Fruit fly (Drosophila melanogaster): ENCODE results near the gene CG17129.

CG17129 gene

dm6 chr3L:700160-700917, 20.2 kb upstream of the CG17129 start (continued):
- TF ChIP-seq CG42726 (GFP tag; IDR thresholded peaks at IDR 0.05; ENCODE audit: partially characterized antibody) (no peak), kay (GFP tag; optimal IDR thresholded peaks at IDR 0.05) (no peak), CG6254 (GFP tag; optimal IDR thresholded peaks at IDR 0.05) (peak; percentile 60), gsb-n (tag; optimal IDR thresholded peaks at IDR 0.05) (peak; percentile 34), CG17361 (GFP tag; IDR thresholded peaks at IDR 0.05) (peak; percentile 71; the same call in 2 of the 3 replicates), CG17359 (tag; optimal IDR thresholded peaks at IDR 0.05) (peak; percentile 69), CG30020 (tag; optimal IDR thresholded peaks at IDR 0.05) (no peak), D19A (tag; optimal IDR thresholded peaks at IDR 0.05) (peak; percentile 58), CG14860 (GFP tag; IDR thresholded peaks at IDR 0.05; ENCODE audit: partially characterized antibody) (no peak), H2.0 (GFP tag; IDR thresholded peaks at IDR 0.05) (peak; percentile 14; the same call in 1 of the 2 replicates), CG32767 (GFP tag; IDR thresholded peaks at IDR 0.05) (no peak), chif (GFP tag; optimal IDR thresholded peaks at IDR 0.05) (peak; percentile 23 to 48), p53 (GFP tag; optimal IDR thresholded peaks at IDR 0.05) (no peak), CG3281 (GFP tag; optimal IDR thresholded peaks at IDR 0.05) (peak; percentile 76), CG14965 (GFP tag; optimal IDR thresholded peaks at IDR 0.05; ENCODE audit: borderline replicate concordance) (no peak), CG2129 (GFP tag; IDR thresholded peaks at IDR 0.05; ENCODE audit: partially characterized antibody) (no peak), repo (GFP tag; optimal IDR thresholded peaks at IDR 0.05) (peak; percentile 9), pfk (GFP tag; optimal IDR thresholded peaks at IDR 0.05) (no peak), Dad (GFP tag; optimal IDR thresholded peaks at IDR 0.05) (no peak), bcd (GFP tag; optimal IDR thresholded peaks at IDR 0.05) (peak; percentile 35), CG4617 (GFP tag; optimal IDR thresholded peaks at IDR 0.05; ENCODE audit: borderline replicate concordance) (no peak), CG13287 (GFP tag; IDR thresholded peaks at IDR 0.05; ENCODE audit: partially characterized antibody) (no peak), CG2199 (GFP tag; IDR thresholded peaks at IDR 0.05) (no peak), h (optimal IDR thresholded peaks at IDR 0.05) (no peak), Ssrp (tag; optimal IDR thresholded peaks at IDR 0.05) (peak; percentile 24), ap (GFP tag; IDR thresholded peaks at IDR 0.05) (0 out of 2 replicates have a peak, but pooled peaks have one; percentile 19), sens-2 (GFP tag; IDR thresholded peaks at IDR 0.05) (0 out of 2 replicates have a peak, but pooled peaks have one; percentile 14), CG3847 (GFP tag; IDR thresholded peaks at IDR 0.05) (0 out of 2 replicates have a peak, but pooled peaks have one; percentile 13), sc (optimal IDR thresholded peaks at IDR 0.05) (no peak), sc (GFP tag; optimal IDR thresholded peaks at IDR 0.05) (no peak), CG9215 (GFP tag; IDR thresholded peaks at IDR 0.05) (no peak), Ets97D (GFP tag; optimal IDR thresholded peaks at IDR 0.05) (no peak), Oli (tag; optimal IDR thresholded peaks at IDR 0.05) (peak; percentile 62), slp2 (GFP tag; optimal IDR thresholded peaks at IDR 0.05) (no peak), Bgb (GFP tag; IDR thresholded peaks at IDR 0.05; ENCODE audit: partially characterized antibody) (no peak), Chrac-16 (GFP tag; optimal IDR thresholded peaks at IDR 0.05) (peak; percentile 42), Nf-YB (GFP tag; optimal IDR thresholded peaks at IDR 0.05) (peak; percentile 54), NfI (GFP tag; optimal IDR thresholded peaks at IDR 0.05) (peak; percentile 60), cwo (GFP tag; optimal IDR thresholded peaks at IDR 0.05) (peak; percentile 46), CG17568 (GFP tag; optimal IDR thresholded peaks at IDR 0.05) (peak; percentile 70), sob (GFP tag; IDR thresholded peaks at IDR 0.05) (peak; percentile 46; the same call in 1 of the 2 replicates), CG8290 (GFP tag; optimal IDR thresholded peaks at IDR 0.05) (peak; percentile 87), CG8290 (tag; optimal IDR thresholded peaks at IDR 0.05) (no peak), CG17829 (tag; optimal IDR thresholded peaks at IDR 0.05) (peak; percentile 44), CG12299 (tag; optimal IDR thresholded peaks at IDR 0.05) (peak; percentile 72), CG8944 (GFP tag; optimal IDR thresholded peaks at IDR 0.05) (no peak), kni (GFP tag; optimal IDR thresholded peaks at IDR 0.05) (no peak), nerfin-2 (GFP tag; IDR thresholded peaks at IDR 0.05; ENCODE audit: partially characterized antibody) (no peak), sr (GFP tag; IDR thresholded peaks at IDR 0.05) (no peak)
